Fruit fly (Drosophila melanogaster) whole organism, adult: ENCODE measurements around the gene Srp68.

Experiments used
- CG11617 ChIP-seq: fragments of 200-800 bp; sonication (Bioruptor generic); optimal IDR thresholded peaks from 2 replicates; lab custom pipeline; 2017; ENCODE audit warnings: mild to moderate bottlenecking, missing biosample characterization, missing genetic modification reagents, missing genetic modification characterization
- CG12768 ChIP-seq: fragments of 200-800 bp; sonication (Bioruptor generic); optimal IDR thresholded peaks from 2 replicates; lab custom pipeline; 2017; ENCODE audit warnings: missing biosample characterization, missing genetic modification characterization, mild to moderate bottlenecking, moderate library complexity, missing genetic modification reagents
- CG14711 ChIP-seq: fragments of 200-800 bp; sonication (Bioruptor generic); optimal IDR thresholded peaks from 2 replicates; lab custom pipeline; 2018; ENCODE audit warnings: missing biosample characterization, mild to moderate bottlenecking, missing genetic modification characterization, moderate library complexity
- CG1620 ChIP-seq: fragments of 200-800 bp; sonication (Bioruptor generic); optimal IDR thresholded peaks from 2 replicates; lab custom pipeline; 2016; ENCODE audit warnings: missing biosample characterization, missing genetic modification characterization
- CG33017 ChIP-seq: fragments of 200-800 bp; sonication (Bioruptor generic); optimal IDR thresholded peaks from 2 replicates; lab custom pipeline; 2018; ENCODE audit warnings: missing biosample characterization, mild to moderate bottlenecking, missing genetic modification characterization, moderate library complexity
- CG5204 ChIP-seq: fragments of 200-800 bp; sonication (Bioruptor generic); optimal IDR thresholded peaks from 2 replicates; lab custom pipeline; 2016; ENCODE audit warnings: missing biosample characterization, missing genetic modification characterization
- CG7045 ChIP-seq: fragments of 200-800 bp; sonication (Bioruptor generic); optimal IDR thresholded peaks from 2 replicates; lab custom pipeline; 2017; ENCODE audit warnings: missing biosample characterization, mild to moderate bottlenecking, missing genetic modification characterization
- CG7101 ChIP-seq: fragments of 200-800 bp; sonication (Bioruptor generic); optimal IDR thresholded peaks from 2 replicates; lab custom pipeline; 2018; ENCODE audit warnings: missing biosample characterization, mild to moderate bottlenecking, missing genetic modification characterization, moderate library complexity
- Clk ChIP-seq: fragments of 200-800 bp; sonication (Bioruptor generic); optimal IDR thresholded peaks from 2 replicates; lab custom pipeline; 2017; ENCODE audit warnings: missing biosample characterization, missing genetic modification characterization
- Crg-1 ChIP-seq: fragments of 200-800 bp; sonication (Bioruptor generic); optimal IDR thresholded peaks from 2 replicates; lab custom pipeline; 2016; ENCODE audit warnings: missing biosample characterization, missing genetic modification characterization
- Hr96 ChIP-seq: fragments of 200-800 bp; sonication (Bioruptor generic); optimal IDR thresholded peaks from 2 replicates; lab custom pipeline; 2016; ENCODE audit warnings: missing biosample characterization, missing genetic modification characterization
- Mnt ChIP-seq: fragments of 200-800 bp; sonication (Bioruptor generic); optimal IDR thresholded peaks from 2 replicates; lab custom pipeline; 2016; ENCODE audit warnings: missing biosample characterization, mild to moderate bottlenecking, missing genetic modification characterization
- bab1 ChIP-seq: fragments of 200-800 bp; sonication (Bioruptor generic); optimal IDR thresholded peaks from 3 replicates; lab custom pipeline; 2019; ENCODE audit warnings: missing biosample characterization, mild to moderate bottlenecking, missing genetic modification characterization, moderate library complexity
- cic ChIP-seq: fragments of 200-800 bp; sonication (Bioruptor generic); optimal IDR thresholded peaks from 2 replicates; lab custom pipeline; 2017; ENCODE audit warnings: missing biosample characterization, mild to moderate bottlenecking, missing genetic modification characterization, moderate library complexity
- cnc ChIP-seq, 2 experiments: fragments of >200 bp; optimal IDR thresholded peaks; 2 replicates each; lab custom pipeline; 2017
- kay ChIP-seq: fragments of 200-800 bp; sonication (Bioruptor generic); peaks from one replicate; lab custom pipeline; 2016; ENCODE audit warnings: missing biosample characterization, missing genetic modification characterization, borderline replicate concordance
- ovo ChIP-seq: fragments of 200-800 bp; sonication (Bioruptor generic); optimal IDR thresholded peaks from 2 replicates; lab custom pipeline; 2016; ENCODE audit warnings: missing biosample characterization, missing genetic modification characterization
- pad ChIP-seq: fragments of 200-800 bp; sonication (Bioruptor generic); optimal IDR thresholded peaks from 3 replicates; lab custom pipeline; 2017; ENCODE audit warnings: missing biosample characterization, missing genetic modification characterization, mild to moderate bottlenecking, moderate library complexity, missing genetic modification reagents
- tj ChIP-seq: fragments of 200-800 bp; sonication (Bioruptor generic); optimal IDR thresholded peaks from 3 replicates; lab custom pipeline; 2017; ENCODE audit warnings: missing biosample characterization, mild to moderate bottlenecking, missing genetic modification characterization, moderate library complexity
- toe ChIP-seq: fragments of 200-800 bp; sonication (Bioruptor generic); optimal IDR thresholded peaks from 2 replicates; lab custom pipeline; 2016; ENCODE audit warnings: missing biosample characterization, missing genetic modification characterization

The Srp68 gene

DNA sequence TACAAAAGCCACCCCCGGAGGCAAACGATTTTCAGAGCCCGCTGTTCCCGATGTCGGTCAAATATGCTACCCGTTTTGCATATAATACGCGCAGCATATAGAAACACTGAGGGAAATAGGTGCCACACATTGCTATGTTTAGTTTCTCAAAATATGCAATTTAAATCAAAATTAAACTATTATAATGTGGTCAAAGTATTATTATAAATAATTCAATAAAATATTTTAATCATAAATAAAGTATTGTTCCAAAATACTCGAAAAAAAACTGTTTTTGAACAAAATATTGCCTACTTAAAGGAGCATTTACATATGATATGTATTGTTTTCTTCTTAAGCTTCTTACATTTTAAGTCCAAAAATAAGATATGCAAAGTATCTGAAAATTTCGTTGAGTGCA is 23.9 kb upstream of the Srp68 start:
- TF ChIP-seq CG5204, result no peak

dm6 chr3L:8951507-8951906 is 23.3 kb upstream of the Srp68 start:
- TF ChIP-seq CG14711 (tag; lab: Kevin White, UChicago), result no peak
- TF ChIP-seq tj (GFP tag; lab: Kevin White, UChicago), result no peak
- no peak for TF ChIP-seq Clk (GFP tag; lab: Kevin White, UChicago)
- TF ChIP-seq toe (GFP tag; lab: Kevin White, UChicago), result no peak
- no peak for TF ChIP-seq cnc (optimal IDR thresholded peaks at IDR 0.05; lab: Kevin White, UChicago)
- no peak for TF ChIP-seq CG7101 (tag; lab: Kevin White, UChicago)
- TF ChIP-seq kay (GFP tag; lab: Kevin White, UChicago), result no peak
- TF ChIP-seq CG12768 (GFP tag; lab: Kevin White, UChicago), result no peak
- no peak for TF ChIP-seq cic (GFP tag; lab: Kevin White, UChicago)
- TF ChIP-seq ovo (GFP tag; lab: Kevin White, UChicago), result no peak
- no peak for TF ChIP-seq CG7045 (GFP tag; lab: Kevin White, UChicago)
- TF ChIP-seq Hr96 (GFP tag; lab: Kevin White, UChicago), result no peak
- TF ChIP-seq Mnt (GFP tag; lab: Kevin White, UChicago), result no peak
- no peak for TF ChIP-seq bab1 (GFP tag; lab: Kevin White, UChicago)
- TF ChIP-seq Crg-1 (GFP tag; lab: Kevin White, UChicago), result no peak

DNA sequence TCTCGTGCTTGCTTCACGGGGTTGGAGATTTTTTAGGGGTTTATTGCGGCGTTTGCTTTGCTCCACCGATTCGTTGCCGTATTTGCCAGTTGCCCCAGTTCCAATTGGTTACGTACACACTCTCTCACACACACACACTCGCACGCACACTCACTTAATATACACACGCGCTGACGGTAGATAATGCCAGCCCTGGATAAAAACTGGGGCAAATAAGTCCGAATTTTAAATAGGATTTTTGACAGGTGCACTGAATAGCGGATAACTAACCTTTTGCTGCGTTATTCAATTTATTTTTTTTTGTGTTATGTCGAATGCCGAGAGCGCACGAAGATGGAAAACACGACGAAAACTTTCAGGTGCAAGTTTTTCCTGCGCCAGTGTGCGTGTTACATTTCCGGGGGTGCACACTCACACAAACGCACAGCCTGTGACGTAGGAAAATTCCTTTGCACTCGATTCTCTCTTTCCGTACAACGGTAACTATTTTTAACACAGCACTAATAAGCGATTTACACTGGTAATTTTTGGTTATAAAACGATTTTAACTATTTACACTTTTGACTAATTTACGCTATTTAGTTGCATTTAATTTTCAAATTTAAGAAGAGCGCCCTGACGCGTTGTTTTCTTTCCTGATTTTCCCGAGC is 22.2 kb upstream of the Srp68 start:
- TF ChIP-seq CG12768 (GFP tag; lab: Kevin White, UChicago), result no peak
- no peak for TF ChIP-seq Crg-1 (GFP tag; lab: Kevin White, UChicago)
- no peak for TF ChIP-seq cic (GFP tag; lab: Kevin White, UChicago)
- no peak for TF ChIP-seq CG11617 (GFP tag; lab: Kevin White, UChicago)
- no peak for TF ChIP-seq CG1620 (GFP tag; lab: Kevin White, UChicago)
- TF ChIP-seq CG33017 (tag; lab: Kevin White, UChicago), result no peak
- no peak for TF ChIP-seq kay (GFP tag; lab: Kevin White, UChicago)
- no peak for TF ChIP-seq ovo (GFP tag; lab: Kevin White, UChicago)

dm6 chr3L:8953199-8953956 is 21.5 kb upstream of the Srp68 start:
- peak; percentile 72 for TF ChIP-seq CG7045 (GFP tag; lab: Kevin White, UChicago)
- peak; percentile 43 for TF ChIP-seq tj (GFP tag; lab: Kevin White, UChicago)
- TF ChIP-seq CG33017 (tag; lab: Kevin White, UChicago), result peak; percentile 65
- no peak for TF ChIP-seq kay (GFP tag; lab: Kevin White, UChicago)
- peak; percentile 21 for TF ChIP-seq Clk (GFP tag; lab: Kevin White, UChicago)
- peak; percentile 48 for TF ChIP-seq pad (GFP tag; lab: Kevin White, UChicago)
- TF ChIP-seq toe (GFP tag; lab: Kevin White, UChicago), result peak; percentile 9
- no peak for TF ChIP-seq Mnt (GFP tag; lab: Kevin White, UChicago)
- no peak for TF ChIP-seq ovo (GFP tag; lab: Kevin White, UChicago)
- peak; percentile 68 for TF ChIP-seq CG11617 (GFP tag; lab: Kevin White, UChicago)
- TF ChIP-seq CG14711 (tag; lab: Kevin White, UChicago), result peak; percentile 43
- peak; percentile 58 for TF ChIP-seq Hr96 (GFP tag; lab: Kevin White, UChicago)
- no peak for TF ChIP-seq cnc (optimal IDR thresholded peaks at IDR 0.05; lab: Kevin White, UChicago)
- TF ChIP-seq CG12768 (GFP tag; lab: Kevin White, UChicago), result peak; percentile 69
- TF ChIP-seq cic (GFP tag; lab: Kevin White, UChicago), result peak; percentile 25
- TF ChIP-seq Crg-1 (GFP tag; lab: Kevin White, UChicago), result no peak
- peak; percentile 17 for TF ChIP-seq CG1620 (GFP tag; lab: Kevin White, UChicago)
- peak; percentile 74 for TF ChIP-seq CG5204
- TF ChIP-seq bab1 (GFP tag; lab: Kevin White, UChicago), result no peak
- peak; percentile 65 for TF ChIP-seq CG7101 (tag; lab: Kevin White, UChicago)

DNA sequence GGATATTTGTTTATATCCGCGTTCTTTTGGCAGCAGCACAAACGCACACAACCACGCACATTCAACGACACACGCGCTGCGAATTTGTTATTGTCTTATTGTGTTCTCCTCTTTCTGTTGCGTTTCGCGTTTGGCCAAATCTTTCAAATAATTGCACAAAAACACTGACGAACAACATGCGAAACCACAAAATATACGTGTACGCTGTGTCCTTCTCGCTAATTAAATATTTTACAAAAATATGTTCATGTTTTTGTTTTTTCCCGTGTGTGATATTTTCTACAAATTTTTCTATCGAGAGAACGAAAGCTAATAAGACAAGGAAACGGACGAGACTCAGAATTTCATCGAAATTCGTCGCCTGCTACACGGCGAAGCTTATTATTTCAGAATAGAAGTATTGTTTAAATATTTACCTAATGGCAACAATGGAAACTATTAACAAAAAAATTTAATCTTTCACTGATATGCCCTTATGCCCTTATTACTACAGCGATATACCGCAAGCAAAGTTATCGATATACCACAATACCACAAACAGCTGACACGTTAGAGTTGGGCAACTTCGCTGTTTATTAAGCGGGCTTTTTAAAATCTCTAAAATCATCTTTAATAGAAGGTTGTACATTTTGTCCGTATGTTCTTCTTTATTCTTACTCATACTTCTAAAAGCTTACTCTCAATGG is 20.7 kb upstream of the Srp68 start, which contains the start of the genes CG43783 and orb2:
CG43783 (minus strand) TSS at position 311 of the 686 bp plus-strand sequence.
orb2 (minus strand) TSS at position 502 of the 686 bp plus-strand sequence.
- no peak for TF ChIP-seq CG11617 (GFP tag; lab: Kevin White, UChicago)
- TF ChIP-seq Mnt (GFP tag; lab: Kevin White, UChicago), result no peak
- TF ChIP-seq cic (GFP tag; lab: Kevin White, UChicago), result peak; percentile 62
- TF ChIP-seq CG5204, result no peak
- TF ChIP-seq bab1 (GFP tag; lab: Kevin White, UChicago), result peak; percentile 19
